Worm (Caenorhabditis elegans) whole organism, L4 larva: ENCODE data around the gene catp-4.

Source experiments
- F44E2.7 ChIP-seq: fragments of 200-800 bp; sonication (Bioruptor generic); IDR thresholded peaks from 2 replicates; pipeline ENCODE4 v2.1.2; 2022; ENCODE audit warnings: missing genetic modification characterization, missing compliant biosample characterization
- R02D3.7 ChIP-seq: fragments of 150-350 bp; sonication (generic microtip); optimal IDR thresholded peaks from 3 replicates; lab custom pipeline; 2014; ENCODE audit warnings: missing biosample characterization, missing genetic modification characterization
- T20F7.1 ChIP-seq: fragments of 200-800 bp; sonication (Bioruptor generic); optimal IDR thresholded peaks from 2 replicates; lab custom pipeline; 2018; ENCODE audit warnings: mild to moderate bottlenecking, missing genetic modification characterization, missing compliant biosample characterization
- Y5F2A.4 ChIP-seq: fragments of 200-800 bp; sonication (Bioruptor generic); optimal IDR thresholded peaks from 2 replicates; lab custom pipeline; 2018; ENCODE audit warnings: mild to moderate bottlenecking, missing genetic modification characterization, missing compliant biosample characterization
- Y75B8A.6 ChIP-seq: fragments of 200-800 bp; sonication (Bioruptor generic); IDR thresholded peaks from 2 replicates; pipeline ENCODE4 v1.3.6; 2022; ENCODE audit warnings: missing genetic modification reagents, missing genetic modification characterization, missing compliant biosample characterization
- ZK337.2 ChIP-seq: fragments of 200-800 bp; sonication (Bioruptor generic); IDR thresholded peaks from 2 replicates; pipeline ENCODE4 v1.3.6; 2022; ENCODE audit warnings: missing genetic modification reagents, missing genetic modification characterization, missing compliant biosample characterization
- aha-1 ChIP-seq: fragments of 150-350 bp; peaks from one replicate; lab custom pipeline; 2014; ENCODE audit warnings: missing biosample characterization, missing genetic modification characterization
- ama-1 ChIP-seq: fragments of 150-350 bp; optimal IDR thresholded peaks from 2 replicates; lab custom pipeline; 2014; ENCODE audit warnings: inconsistent platforms, mixed read lengths
- arid-1 ChIP-seq: fragments of 200-800 bp; sonication (Bioruptor generic); conservative IDR thresholded peaks from 2 replicates; pipeline ENCODE4 v1.3.6; 2022; ENCODE audit warnings: missing genetic modification reagents, missing genetic modification characterization, missing compliant biosample characterization
- ceh-20 ChIP-seq: fragments of 200-800 bp; sonication (Bioruptor generic); IDR thresholded peaks from 2 replicates; pipeline ENCODE4 v1.3.6; 2022; ENCODE audit warnings: missing genetic modification reagents, missing genetic modification characterization, missing compliant biosample characterization
- ceh-82 ChIP-seq: sonication (generic microtip); optimal IDR thresholded peaks from 2 replicates; lab custom pipeline; 2017; ENCODE audit warnings: missing biosample characterization, missing genetic modification characterization
- ces-1 ChIP-seq: fragments of 150-350 bp; sonication (generic microtip); optimal IDR thresholded peaks from 4 replicates; lab custom pipeline; 2014; ENCODE audit warnings: missing biosample characterization, missing genetic modification reagents, missing genetic modification characterization
- ctbp-1 ChIP-seq: fragments of 200-800 bp; sonication (Bioruptor generic); IDR thresholded peaks from 2 replicates; pipeline ENCODE4 v1.3.6; 2022; ENCODE audit warnings: missing genetic modification reagents, missing genetic modification characterization, missing compliant biosample characterization
- dmd-6 ChIP-seq: fragments of 200-800 bp; sonication (Bioruptor generic); IDR thresholded peaks from 2 replicates; pipeline ENCODE4 v1.3.6; 2022; ENCODE audit warnings: missing genetic modification reagents, missing genetic modification characterization, missing compliant biosample characterization
- dmd-8 ChIP-seq: fragments of 200-800 bp; sonication (Bioruptor generic); IDR thresholded peaks from 2 replicates; pipeline ENCODE4 v1.3.6; 2022; ENCODE audit warnings: missing genetic modification characterization, missing compliant biosample characterization
- dmd-9 ChIP-seq: fragments of 200-800 bp; sonication (Bioruptor generic); IDR thresholded peaks from 2 replicates; pipeline ENCODE4 v1.3.6; 2022; ENCODE audit warnings: missing genetic modification reagents, missing genetic modification characterization, missing compliant biosample characterization
- dpl-1 ChIP-seq: fragments of 150-350 bp; optimal IDR thresholded peaks from 2 replicates; lab custom pipeline; 2014; ENCODE audit warnings: missing biosample characterization, missing genetic modification reagents, missing genetic modification characterization
- duxl-1 ChIP-seq: sonication (generic microtip); optimal IDR thresholded peaks from 2 replicates; lab custom pipeline; 2016; ENCODE audit warnings: mild to moderate bottlenecking, missing genetic modification characterization, moderate library complexity, missing compliant biosample characterization; ENCODE audit not compliant: poor library complexity
- dve-1 ChIP-seq: sonication (generic microtip); optimal IDR thresholded peaks from 2 replicates; lab custom pipeline; 2017; ENCODE audit warnings: antibody characterized with exemption, mild to moderate bottlenecking, missing genetic modification characterization, missing compliant biosample characterization; ENCODE audit not compliant: insufficient read depth
- hlh-11 ChIP-seq: fragments of 200-800 bp; sonication (Bioruptor generic); optimal IDR thresholded peaks from 2 replicates; lab custom pipeline; 2018; ENCODE audit warnings: mild to moderate bottlenecking, missing genetic modification characterization, missing compliant biosample characterization
- lin-1 ChIP-seq: fragments of 200-800 bp; sonication (Bioruptor generic); IDR thresholded peaks from 2 replicates; pipeline ENCODE4 v1.3.6; 2022; ENCODE audit warnings: missing genetic modification reagents, missing genetic modification characterization, missing compliant biosample characterization
- lin-29 ChIP-seq: fragments of 200-800 bp; sonication (Bioruptor generic); IDR thresholded peaks from 2 replicates; pipeline ENCODE4 v1.3.6; 2022; ENCODE audit warnings: missing genetic modification reagents, missing genetic modification characterization, missing compliant biosample characterization
- lin-39 ChIP-seq: fragments of 150-350 bp; optimal IDR thresholded peaks from 2 replicates; lab custom pipeline; 2014; ENCODE audit warnings: missing biosample characterization, missing genetic modification reagents, missing genetic modification characterization
- lir-3 ChIP-seq: sonication (generic microtip); optimal IDR thresholded peaks from 2 replicates; lab custom pipeline; 2016; ENCODE audit warnings: mild to moderate bottlenecking, missing genetic modification characterization, missing compliant biosample characterization
- lsy-2 ChIP-seq, 2 experiments: fragments of 150-350 bp in 1 of 2; sonication (generic microtip) in 1 of 2; optimal IDR thresholded peaks; 2 replicates each; lab custom pipeline; 2014 to 2017; ENCODE audit warnings: missing biosample characterization in 2 of 2, missing genetic modification characterization in 2 of 2
- nhr-41 ChIP-seq: fragments of 200-800 bp; sonication (Bioruptor generic); IDR thresholded peaks from 2 replicates; pipeline ENCODE4 v1.3.6; 2022; ENCODE audit warnings: missing genetic modification reagents, missing genetic modification characterization, missing compliant biosample characterization
- nhr-48 ChIP-seq: sonication (generic microtip); optimal IDR thresholded peaks from 2 replicates; lab custom pipeline; 2016; ENCODE audit warnings: mild to moderate bottlenecking, missing genetic modification characterization, missing compliant biosample characterization
- pha-4 ChIP-seq, 2 experiments: fragments of 150-350 bp in 1 of 2; fragments of 200-800 bp in 1 of 2; sonication (Bioruptor generic) in 1 of 2; IDR thresholded peaks in 1 of 2; optimal IDR thresholded peaks in 1 of 2; 2 replicates each; pipeline versions ENCODE4 v1.3.6 to Lab custom; 2014 to 2022; ENCODE audit warnings: missing genetic modification characterization in 2 of 2, missing genetic modification reagents in 2 of 2, missing biosample characterization in 1 of 2, missing compliant biosample characterization in 1 of 2
- php-3 ChIP-seq: fragments of 200-800 bp; sonication (Bioruptor generic); IDR thresholded peaks from 2 replicates; pipeline ENCODE4 v1.3.6; 2022; ENCODE audit warnings: missing genetic modification reagents, missing genetic modification characterization, missing compliant biosample characterization
- spr-1 ChIP-seq: sonication (generic microtip); optimal IDR thresholded peaks from 2 replicates; lab custom pipeline; 2016; ENCODE audit warnings: mild to moderate bottlenecking, missing genetic modification characterization, missing compliant biosample characterization
- tag-97 ChIP-seq: fragments of 200-800 bp; sonication (Bioruptor generic); IDR thresholded peaks from 2 replicates; pipeline ENCODE4 v1.3.6; 2022; ENCODE audit warnings: missing genetic modification characterization, missing compliant biosample characterization
- unc-130 ChIP-seq: sonication (generic microtip); optimal IDR thresholded peaks from 2 replicates; lab custom pipeline; 2016; ENCODE audit warnings: missing genetic modification reagents, missing genetic modification characterization, missing compliant biosample characterization
- unc-62 ChIP-seq, 3 experiments: fragments of 150-350 bp in 1 of 3; sonication (generic microtip); optimal IDR thresholded peaks in 2 of 3; peaks in 1 of 3; 1 replicate in 1 of 3; 2 replicates in 2 of 3; lab custom pipeline; 2014 to 2017; ENCODE audit warnings: missing biosample characterization in 3 of 3, missing genetic modification characterization in 3 of 3, missing genetic modification reagents in 3 of 3, missing genotype in 1 of 3
- zip-11 ChIP-seq: fragments of 200-800 bp; sonication (Bioruptor generic); IDR thresholded peaks from 2 replicates; pipeline ENCODE4 v1.3.6; 2022; ENCODE audit warnings: missing genetic modification characterization, missing compliant biosample characterization

The catp-4 gene

ce11 chrII:14622758-14623157 lies 29.4 kb downstream of the catp-4 start, which contains the start of gene mltn-10:
TSS of gene mltn-10 (plus strand) at chrII:14623058.
- TF ChIP-seq zip-11, result no peak
- no peak for TF ChIP-seq dpl-1 (GFP tag; lab: Kevin White, UChicago)
- TF ChIP-seq lsy-2 (tag; optimal IDR thresholded peaks at IDR 0.05; lab: Kevin White, UChicago), result no peak
- TF ChIP-seq dve-1 (tag; lab: Kevin White, UChicago), result no peak
- TF ChIP-seq Y5F2A.4, result no peak
- no peak for TF ChIP-seq tag-97 (GFP tag; lab: Robert Waterston, UW)
- TF ChIP-seq ama-1 (lab: Kevin White, UChicago), result no peak
- TF ChIP-seq Y75B8A.6 (GFP tag; lab: Robert Waterston, UW), result no peak
- TF ChIP-seq R02D3.7, result no peak
- TF ChIP-seq dmd-8 (GFP tag; lab: Robert Waterston, UW), result no peak
- TF ChIP-seq dmd-6 (GFP tag; lab: Robert Waterston, UW), result no peak
- TF ChIP-seq ceh-20 (GFP tag; lab: Robert Waterston, UW), result no peak
- TF ChIP-seq nhr-48 (tag; lab: Kevin White, UChicago), result no peak
- TF ChIP-seq T20F7.1, result no peak
- no peak for TF ChIP-seq arid-1
- no peak for TF ChIP-seq ctbp-1 (GFP tag; lab: Robert Waterston, UW)

ce11 chrII:14626883-14627282 lies 33.5 kb downstream of the catp-4 start:
- peak; percentile 4 for TF ChIP-seq hlh-11
- TF ChIP-seq aha-1, result no peak

ce11 chrII:14627330-14627729 lies 33.9 kb downstream of the catp-4 start, which contains the start of gene tag-297:
TSS of gene tag-297 (plus strand) at chrII:14627630.
- TF ChIP-seq ZK337.2 (GFP tag; lab: Robert Waterston, UW), result no peak
- TF ChIP-seq spr-1 (tag; lab: Kevin White, UChicago), result no peak
- no peak for TF ChIP-seq unc-130 (GFP tag; lab: Kevin White, UChicago)
- TF ChIP-seq duxl-1 (tag; lab: Kevin White, UChicago), result no peak
- no peak for TF ChIP-seq lin-29
- TF ChIP-seq F44E2.7 (GFP tag; lab: Robert Waterston, UW), result no peak
- TF ChIP-seq ama-1 (lab: Kevin White, UChicago), result no peak
- no peak for TF ChIP-seq nhr-41 (GFP tag; lab: Robert Waterston, UW)
- no peak for TF ChIP-seq ces-1 (GFP tag; lab: Kevin White, UChicago)
- no peak for TF ChIP-seq lir-3 (tag; lab: Kevin White, UChicago)
- TF ChIP-seq lin-39 (tag; lab: Kevin White, UChicago), result no peak
- TF ChIP-seq tag-97 (GFP tag; lab: Robert Waterston, UW), result no peak
- TF ChIP-seq dmd-9 (GFP tag; lab: Robert Waterston, UW), result no peak
- TF ChIP-seq, all 104 proteins: peak for 0

- TF ChIP-seq pha-4 (GFP tag; IDR thresholded peaks at IDR 0.05; lab: Robert Waterston, UW) (no peak), pha-4 (tag; optimal IDR thresholded peaks at IDR 0.05; lab: Kevin White, UChicago) (no peak), unc-62 (GFP tag; optimal IDR thresholded peaks at IDR 0.05 in 1 of 2; lab: Kevin White, UChicago) (peak in 1 of 2 experiments; percentile 45), unc-62 (tag; optimal IDR thresholded peaks at IDR 0.05; lab: Kevin White, UChicago) (no peak), php-3 (GFP tag; lab: Robert Waterston, UW) (no peak), tag-97 (GFP tag; lab: Robert Waterston, UW) (no peak), ceh-82 (no peak), lin-1 (no peak)
These were observed 39.4 kb downstream of the catp-4 start, which contains the start of gene C38C6.3 for ce11 chrII:14632823-14633222. TSS of gene C38C6.3 (plus strand) at chrII:14633123.
